Worm (Caenorhabditis elegans) whole organism, L4/young adult: ENCODE measurements around the gene C43F9.11.

Experiments
- W03F9.2 ChIP-seq: fragments of 150-350 bp; optimal IDR thresholded peaks from 2 replicates; lab custom pipeline; 2014; ENCODE audit warnings: missing biosample characterization, missing genetic modification characterization
- dao-5 ChIP-seq: sonication (generic microtip); optimal IDR thresholded peaks from 2 replicates; lab custom pipeline; 2016; ENCODE audit warnings: missing genotype, missing genetic modification characterization, moderate library complexity, missing compliant biosample characterization
- him-1 ChIP-seq: sonication (generic microtip); optimal IDR thresholded peaks from 2 replicates; lab custom pipeline; 2016; ENCODE audit warnings: missing genotype, missing genetic modification reagents, missing genetic modification characterization, missing compliant biosample characterization

- TF ChIP-seq him-1 (tag; lab: Kevin White, UChicago) (no peak), dao-5 (tag; lab: Kevin White, UChicago) (no peak), W03F9.2 (tag; lab: Kevin White, UChicago) (no peak)
Observed at ce11 chrIV:10565282-10565681, 31.3 kb upstream of the C43F9.11 start.
